Worm (Caenorhabditis elegans) whole organism, mixed stage, embryonic: ENCODE measurements around the gene zfp-2.

Source experiments
- cnd-1 ChIP-seq: fragments of 200-800 bp; sonication (Bioruptor generic); optimal IDR thresholded peaks from 2 replicates; lab custom pipeline; 2018; ENCODE audit warnings: mild to moderate bottlenecking, missing genetic modification characterization, missing compliant biosample characterization
- lin-32 ChIP-seq: fragments of 200-800 bp; sonication (Bioruptor generic); optimal IDR thresholded peaks from 2 replicates; lab custom pipeline; 2018; ENCODE audit warnings: mild to moderate bottlenecking, missing genetic modification characterization, missing compliant biosample characterization
- sptf-1 ChIP-seq: sonication (generic microtip); optimal IDR thresholded peaks from 2 replicates; lab custom pipeline; 2017; ENCODE audit warnings: mild to moderate bottlenecking, missing genetic modification characterization, moderate library complexity, missing compliant biosample characterization

- TF ChIP-seq cnd-1 (tag; lab: Kevin White, UChicago) (no peak), sptf-1 (tag; lab: Kevin White, UChicago) (no peak), lin-32 (GFP tag; lab: Kevin White, UChicago) (no peak)
Measured at ce11 chrII:9554925-9555553, 2.4 kb upstream of the zfp-2 start, which contains the start of gene F35H8.2.
